Worm (Caenorhabditis elegans): ENCODE results near the gene grd-8.
A peak's percentile ranks its signal among the peaks of the same experiment; 100 is the strongest.

ce11 chrV:7820270-7820669 is 22.1 kb upstream of the grd-8 start, which contains the start of gene lbp-4:
- TF ChIP-seq ztf-11 (tag; optimal IDR thresholded peaks at IDR 0.05) (no peak), elt-1 (tag; optimal IDR thresholded peaks at IDR 0.05; ENCODE audit: borderline replicate concordance, insufficient read depth) (no peak), mab-5 (tag; optimal IDR thresholded peaks at IDR 0.05) (no peak), unc-39 (tag; optimal IDR thresholded peaks at IDR 0.05) (no peak), cnd-1 (tag; optimal IDR thresholded peaks at IDR 0.05) (no peak), unc-62 (GFP tag; optimal IDR thresholded peaks at IDR 0.05) (no peak), ceh-83 (GFP tag; optimal IDR thresholded peaks at IDR 0.05) (no peak), nhr-76 (tag; optimal IDR thresholded peaks at IDR 0.05) (no peak), nhr-12 (tag; optimal IDR thresholded peaks at IDR 0.05) (no peak), snpc-4 (tag; optimal IDR thresholded peaks at IDR 0.05) (no peak), lsy-2 (tag; optimal IDR thresholded peaks at IDR 0.05) (peak; percentile 20), unc-120 (tag; optimal IDR thresholded peaks at IDR 0.05; ENCODE audit: poor library complexity, severe bottlenecking) (no peak)
